Worm (Caenorhabditis elegans) whole organism, early embryonic: ENCODE data around the gene fbxc-24.

ENCODE experiments used
- B0310.2 ChIP-seq: sonication (generic microtip); optimal IDR thresholded peaks from 2 replicates; lab custom pipeline; 2016; ENCODE audit warnings: mild to moderate bottlenecking, missing genetic modification characterization, missing compliant biosample characterization
- aly-1 ChIP-seq: sonication (generic microtip); optimal IDR thresholded peaks from 2 replicates; lab custom pipeline; 2016; ENCODE audit warnings: missing genetic modification characterization, missing compliant biosample characterization
- ama-1 ChIP-seq: fragments of 150-350 bp; optimal IDR thresholded peaks from 2 replicates; lab custom pipeline; 2014
- ceh-13 ChIP-seq: fragments of 200-800 bp; sonication (Bioruptor generic); optimal IDR thresholded peaks from 2 replicates; lab custom pipeline; 2018; ENCODE audit warnings: mild to moderate bottlenecking, missing genetic modification characterization, missing compliant biosample characterization
- ceh-36 ChIP-seq: sonication (generic microtip); optimal IDR thresholded peaks from 2 replicates; lab custom pipeline; 2016; ENCODE audit warnings: missing genetic modification characterization, inconsistent platforms, missing compliant biosample characterization
- ets-7 ChIP-seq: sonication (generic microtip); optimal IDR thresholded peaks from 2 replicates; lab custom pipeline; 2016; ENCODE audit warnings: missing genotype, missing genetic modification characterization, missing compliant biosample characterization
- flt-1 ChIP-seq: fragments of 200-800 bp; sonication (Bioruptor generic); IDR thresholded peaks from 2 replicates; pipeline ENCODE4 v1.3.6; 2022; ENCODE audit warnings: missing genetic modification characterization, missing compliant biosample characterization
- hmbx-1 ChIP-seq: sonication (generic microtip); optimal IDR thresholded peaks from 2 replicates; lab custom pipeline; 2016; ENCODE audit warnings: mild to moderate bottlenecking, missing genetic modification characterization, missing compliant biosample characterization
- hmg-4 ChIP-seq: fragments of 200-800 bp; sonication (Bioruptor generic); optimal IDR thresholded peaks from 2 replicates; lab custom pipeline; 2018; ENCODE audit warnings: mild to moderate bottlenecking, missing genetic modification characterization, missing compliant biosample characterization
- hnd-1 ChIP-seq: sonication (generic microtip); optimal IDR thresholded peaks from 2 replicates; lab custom pipeline; 2016; ENCODE audit warnings: missing genetic modification characterization, missing compliant biosample characterization
- pes-1 ChIP-seq: fragments of 200-800 bp; sonication (Bioruptor generic); IDR thresholded peaks from 2 replicates; pipeline ENCODE4 v1.3.6; 2022; ENCODE audit warnings: missing genetic modification reagents, missing genetic modification characterization, missing compliant biosample characterization
- scrt-1 ChIP-seq: fragments of 200-800 bp; sonication (Bioruptor generic); IDR thresholded peaks from 2 replicates; pipeline ENCODE4 v1.3.6; 2022; ENCODE audit warnings: missing genetic modification characterization, missing compliant biosample characterization
- sea-1 ChIP-seq: fragments of 200-800 bp; sonication (Bioruptor generic); conservative IDR thresholded peaks from 2 replicates; pipeline ENCODE4 v1.3.6; 2022; ENCODE audit warnings: missing genetic modification characterization, missing compliant biosample characterization
- tbx-11 ChIP-seq: fragments of 200-800 bp; sonication (Bioruptor generic); IDR thresholded peaks from 2 replicates; pipeline ENCODE4 v1.3.6; 2022; ENCODE audit warnings: missing genetic modification characterization, missing compliant biosample characterization
- tbx-37 ChIP-seq: fragments of 200-800 bp; sonication (Bioruptor generic); conservative IDR thresholded peaks from 2 replicates; pipeline ENCODE4 v1.3.6; 2022; ENCODE audit warnings: missing genetic modification reagents, missing genetic modification characterization, missing compliant biosample characterization
- tra-4 ChIP-seq: sonication (generic microtip); optimal IDR thresholded peaks from 2 replicates; lab custom pipeline; 2017; ENCODE audit warnings: missing genetic modification characterization, missing compliant biosample characterization

Gene fbxc-24

DNA sequence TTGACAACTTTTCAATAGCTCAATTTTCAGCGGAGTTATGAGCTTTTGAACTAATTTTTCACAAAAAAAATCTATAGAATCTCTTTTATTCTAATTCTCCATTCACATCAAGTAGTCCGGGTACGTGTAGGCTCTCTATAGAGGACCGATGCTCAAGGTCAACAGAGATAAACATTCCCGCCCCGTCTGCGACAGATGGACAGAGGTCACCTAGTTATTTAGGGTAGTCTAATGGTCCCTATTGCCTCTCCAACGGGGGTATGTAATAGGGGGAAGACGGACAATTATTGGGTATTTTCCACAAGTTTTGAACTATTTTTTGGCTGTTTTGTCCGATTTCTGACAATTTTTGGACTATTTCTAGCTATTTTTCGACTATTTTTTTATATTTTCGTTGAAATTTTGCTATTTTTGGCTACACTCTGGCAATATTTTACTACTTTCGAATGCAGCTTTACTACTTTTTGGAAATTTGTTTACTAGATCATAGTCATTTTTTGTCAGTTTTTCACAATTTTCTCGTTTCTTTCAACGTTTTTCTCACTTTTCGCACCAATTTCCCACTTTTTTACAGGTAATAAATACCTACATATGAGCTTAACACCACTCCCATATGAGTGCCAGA lies 41.1 kb downstream of the fbxc-24 start, which contains the start of gene fbxc-51:
Gene fbxc-51, plus strand, starts transcription at position 575 of the 625 bp plus-strand sequence.
- TF ChIP-seq ets-7 (tag; lab: Kevin White, UChicago), result no peak
- TF ChIP-seq hmg-4, result no peak
- TF ChIP-seq hmbx-1 (tag; lab: Kevin White, UChicago), result no peak
- no peak for TF ChIP-seq aly-1 (tag; lab: Kevin White, UChicago)
- no peak for TF ChIP-seq ama-1 (lab: Kevin White, UChicago)
- no peak for TF ChIP-seq scrt-1 (GFP tag; lab: Robert Waterston, UW)
- no peak for TF ChIP-seq B0310.2
- TF ChIP-seq tbx-11 (GFP tag; lab: Robert Waterston, UW), result no peak
- TF ChIP-seq hnd-1 (tag; lab: Kevin White, UChicago), result no peak
- no peak for TF ChIP-seq ceh-36 (tag; lab: Kevin White, UChicago)
- TF ChIP-seq sea-1 (GFP tag; lab: Robert Waterston, UW), result no peak

DNA sequence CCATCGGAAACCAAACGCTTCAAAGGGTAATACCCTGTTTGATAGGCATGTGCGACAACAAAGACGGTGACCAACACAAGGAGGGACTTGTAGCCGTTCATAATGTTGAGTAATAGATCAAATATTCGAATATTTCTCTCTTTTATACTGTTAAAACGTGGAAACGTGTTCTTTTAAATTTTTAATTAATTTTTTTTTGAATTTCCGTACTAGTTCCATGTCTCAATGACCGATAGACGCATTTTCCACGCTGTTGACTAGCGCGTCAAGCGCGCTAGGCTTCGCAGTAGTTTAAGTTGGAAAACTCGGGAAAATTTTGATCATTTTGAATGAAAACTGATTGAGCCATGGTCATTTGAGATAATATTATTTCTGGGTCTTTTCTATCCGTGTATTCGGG lies 42.7 kb downstream of the fbxc-24 start, which contains the start of gene Y46B2A.3:
Gene Y46B2A.3, minus strand, starts transcription at position 101 of the 400 bp plus-strand sequence.
- TF ChIP-seq tra-4 (tag; lab: Kevin White, UChicago) (no peak), tbx-37 (GFP tag; lab: Robert Waterston, UW) (no peak), sea-1 (GFP tag; lab: Robert Waterston, UW) (no peak), ceh-13 (GFP tag; lab: Kevin White, UChicago) (no peak), ceh-36 (tag; lab: Kevin White, UChicago) (no peak), ama-1 (lab: Kevin White, UChicago) (no peak), ets-7 (tag; lab: Kevin White, UChicago) (no peak)

DNA sequence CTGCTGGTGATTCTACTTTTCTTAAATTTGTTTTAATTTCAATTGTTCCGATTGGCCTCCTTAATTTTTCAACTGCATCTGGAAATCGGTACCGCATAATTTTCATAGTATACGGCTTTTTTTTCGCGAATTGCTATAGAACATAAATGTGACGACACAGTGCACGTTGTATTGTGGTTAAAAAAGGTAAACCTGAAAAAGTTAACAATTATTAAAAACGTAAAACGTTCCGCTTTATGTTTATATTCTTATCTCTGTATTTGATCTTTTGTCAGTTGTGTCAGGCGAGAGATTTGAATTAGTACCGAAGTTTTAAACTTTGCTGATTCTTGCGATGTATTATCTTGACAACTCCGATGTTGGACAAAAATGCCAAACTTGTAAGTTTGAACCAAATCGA lies 47.9 kb downstream of the fbxc-24 start, which contains the start of gene Y46B2A.4:
Gene Y46B2A.4, plus strand, starts transcription at position 301 of the 400 bp plus-strand sequence.
- TF ChIP-seq tbx-37 (GFP tag; lab: Robert Waterston, UW) (no peak), flt-1 (no peak), B0310.2 (no peak), aly-1 (tag; lab: Kevin White, UChicago) (no peak), ceh-13 (GFP tag; lab: Kevin White, UChicago) (no peak), pes-1 (GFP tag; lab: Robert Waterston, UW) (no peak), tra-4 (tag; lab: Kevin White, UChicago) (no peak), ets-7 (tag; lab: Kevin White, UChicago) (no peak)
